Fruit fly (Drosophila melanogaster) whole organism: ENCODE results near the gene CG7519.

Experiments
- CG8478 ChIP-seq: fragments of >200 bp; optimal IDR thresholded peaks from 2 replicates; lab custom pipeline; 2018; ENCODE audit warnings: inconsistent platforms
- Dll ChIP-seq: fragments of >200 bp; optimal IDR thresholded peaks from 2 replicates; lab custom pipeline; 2017
- pan ChIP-seq: fragments of >200 bp; optimal IDR thresholded peaks from 2 replicates; lab custom pipeline; 2017
- psq ChIP-seq: fragments of >200 bp; optimal IDR thresholded peaks from 2 replicates; lab custom pipeline; 2017
- usp ChIP-seq: fragments of >200 bp; optimal IDR thresholded peaks from 2 replicates; lab custom pipeline; 2017; ENCODE audit warnings: missing biosample characterization, missing genetic modification characterization, mixed read lengths

dm6 chr3L:21449336-21449735 lies 43.5 kb upstream of the CG7519 start:
- no peak for TF ChIP-seq pan (lab: Kevin White, UChicago)
- TF ChIP-seq CG8478 (lab: Kevin White, UChicago), result no peak
- TF ChIP-seq Dll (lab: Kevin White, UChicago), result no peak
- no peak for TF ChIP-seq psq (lab: Kevin White, UChicago)
- TF ChIP-seq usp (GFP tag; lab: Kevin White, UChicago), result no peak
